Fruit fly (Drosophila melanogaster): ENCODE data around the gene Acsx3.

DNA sequence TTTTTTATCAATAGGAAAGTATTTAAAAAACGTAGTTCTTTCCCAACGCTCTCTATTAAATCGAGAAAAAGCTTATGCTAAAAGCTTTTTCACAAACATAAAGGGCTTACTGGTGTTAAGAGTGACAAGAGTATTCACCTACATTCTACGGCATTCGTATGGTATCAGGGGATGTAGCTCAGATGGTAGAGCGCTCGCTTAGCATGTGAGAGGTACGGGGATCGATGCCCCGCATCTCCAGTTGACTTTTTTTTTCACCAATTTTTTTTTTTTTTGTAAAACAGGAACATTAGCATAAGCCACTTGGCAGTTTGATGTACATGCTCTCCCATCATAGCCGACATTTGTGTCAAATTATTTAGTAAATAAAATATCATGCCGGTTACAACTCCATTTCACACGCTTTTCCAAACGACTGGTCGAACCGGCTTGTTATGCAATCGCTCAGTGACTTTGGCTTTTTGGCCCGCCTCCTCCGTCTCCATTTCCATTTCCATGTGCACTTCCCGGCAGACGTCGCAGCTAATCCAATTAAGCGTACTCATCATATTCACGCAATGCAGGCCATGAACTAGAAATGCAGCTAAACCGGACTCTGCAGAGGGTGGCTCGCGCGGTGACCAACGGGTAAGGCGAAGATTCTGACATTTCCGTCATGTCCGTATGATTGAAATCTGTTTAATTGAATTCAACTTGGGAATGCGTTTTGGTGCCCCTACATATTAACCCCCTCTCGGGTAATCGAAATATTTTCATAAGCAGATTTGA, 9.9 kb downstream of the Acsx3 start:
- no peak for TF ChIP-seq CTCF (optimal IDR thresholded peaks at IDR 0.05)
- no peak for TF ChIP-seq CG8478 (optimal IDR thresholded peaks at IDR 0.05)

Data from S2 (cell line).